Worm (Caenorhabditis elegans): ENCODE data around the gene eif-3.B.

ce11 chrII:14804259-14804899, 9.2 kb downstream of the eif-3.B start, which contains the start of gene W01D2.3:
- TF ChIP-seq madf-6 (GFP tag; IDR thresholded peaks at IDR 0.05) = peak; percentile 41
- 0 out of 2 replicates have a peak, but pooled peaks have one; percentile 44 for TF ChIP-seq Y56A3A.18 (GFP tag; IDR thresholded peaks at IDR 0.05)
- peak; percentile 0 for TF ChIP-seq unc-62 (GFP tag; optimal IDR thresholded peaks at IDR 0.05)
- TF ChIP-seq nfya-1 (tag; optimal IDR thresholded peaks at IDR 0.05; ENCODE audit: borderline replicate concordance, insufficient read depth) = no peak
- TF ChIP-seq F49E8.2 (tag; optimal IDR thresholded peaks at IDR 0.05; ENCODE audit: insufficient read depth) = no peak
- no peak for TF ChIP-seq F57C9.4 (tag; optimal IDR thresholded peaks at IDR 0.05)
- TF ChIP-seq lin-40 (tag; optimal IDR thresholded peaks at IDR 0.05) = peak; percentile 89
- no peak for TF ChIP-seq F37B4.10 (GFP tag; IDR thresholded peaks at IDR 0.05)

Data from whole organism, young adult.